Worm (Caenorhabditis elegans): ENCODE measurements around the gene Y9C2UA.1.
A peak's percentile ranks its signal among the peaks of the same experiment; 100 is the strongest.

Gene Y9C2UA.1

DNA sequence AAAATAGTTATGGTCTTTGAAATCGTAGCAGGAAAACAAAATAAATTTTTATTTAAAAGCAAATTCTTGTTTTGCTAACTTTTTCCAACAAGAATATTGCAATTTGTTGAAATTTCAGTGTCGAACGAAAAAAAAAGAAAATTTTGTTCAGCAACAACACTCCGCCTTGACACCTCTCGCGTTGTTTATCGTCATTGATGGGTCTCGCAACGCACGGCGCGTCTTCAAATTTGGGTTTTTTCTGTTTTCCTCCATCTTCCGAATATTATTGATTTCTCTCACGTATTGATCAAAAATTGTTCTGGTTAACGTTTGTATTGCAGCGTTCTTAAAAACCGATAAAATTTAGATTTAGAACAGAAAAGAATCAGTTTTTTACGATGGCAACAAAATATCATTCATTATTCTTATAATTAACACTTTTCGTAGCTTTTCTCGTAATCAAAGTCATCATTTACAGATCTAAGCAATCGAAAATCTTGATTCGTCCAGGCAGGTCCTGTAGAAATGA lies 30.1 kb downstream of the Y9C2UA.1 start, which contains the start of gene dpl-1 (continued):
- no peak for TF ChIP-seq zip-4 (GFP tag; optimal IDR thresholded peaks at IDR 0.05)
- TF ChIP-seq C34B4.2 (tag; optimal IDR thresholded peaks at IDR 0.05): no peak
- TF ChIP-seq ceh-82 (tag; optimal IDR thresholded peaks at IDR 0.05): peak in 1 of 3 experiments; percentile 26
- TF ChIP-seq nhr-71 (tag; optimal IDR thresholded peaks at IDR 0.05): peak; percentile 46
- TF ChIP-seq aly-2 (tag; optimal IDR thresholded peaks at IDR 0.05): no peak
- TF ChIP-seq ceh-8 (GFP tag; optimal IDR thresholded peaks at IDR 0.05): no peak
- no peak for TF ChIP-seq egl-13 (tag; optimal IDR thresholded peaks at IDR 0.05)
- TF ChIP-seq nhr-90 (tag; optimal IDR thresholded peaks at IDR 0.05; ENCODE audit: poor library complexity): no peak
- no peak for TF ChIP-seq hlh-4 (tag; optimal IDR thresholded peaks at IDR 0.05)
- TF ChIP-seq nhr-12 (tag; optimal IDR thresholded peaks at IDR 0.05): no peak
- TF ChIP-seq xbp-1 (tag; optimal IDR thresholded peaks at IDR 0.05): peak; percentile 23
- peak in 1 of 2 experiments; percentile 44 for TF ChIP-seq mdl-1 (tag; optimal IDR thresholded peaks at IDR 0.05)
- TF ChIP-seq egl-27 (tag; optimal IDR thresholded peaks at IDR 0.05): no peak
- TF ChIP-seq hlh-17 (GFP tag; optimal IDR thresholded peaks at IDR 0.05; ENCODE audit: borderline replicate concordance): no peak
- TF ChIP-seq nhr-28 (tag; optimal IDR thresholded peaks at IDR 0.05): no peak
- peak; percentile 10 for TF ChIP-seq nhr-20 (tag; optimal IDR thresholded peaks at IDR 0.05)
- peak; percentile 59 for TF ChIP-seq C16A3.4 (tag; optimal IDR thresholded peaks at IDR 0.05)
- TF ChIP-seq snpc-4 (tag; optimal IDR thresholded peaks at IDR 0.05): no peak
- no peak for TF ChIP-seq fkh-10 (GFP tag; optimal IDR thresholded peaks at IDR 0.05)
- TF ChIP-seq dpl-1 (GFP tag; optimal IDR thresholded peaks at IDR 0.05): peak in 1 of 3 experiments; percentile 82
- TF ChIP-seq tlp-1 (tag; optimal IDR thresholded peaks at IDR 0.05): no peak
- no peak for TF ChIP-seq pag-3 (tag; optimal IDR thresholded peaks at IDR 0.05; ENCODE audit: borderline replicate concordance, insufficient read depth)
- TF ChIP-seq F16B12.6 (tag; optimal IDR thresholded peaks at IDR 0.05): peak; percentile 31
- peak; percentile 73 to 95 for TF ChIP-seq lin-35 (GFP tag; optimal IDR thresholded peaks at IDR 0.05)
- no peak for TF ChIP-seq lin-14 (GFP tag; optimal IDR thresholded peaks at IDR 0.05)
- no peak for TF ChIP-seq fos-1 (tag; optimal IDR thresholded peaks at IDR 0.05)
- TF ChIP-seq lsy-2 (tag; optimal IDR thresholded peaks at IDR 0.05): peak in 1 of 2 experiments; percentile 77
- TF ChIP-seq ceh-88 (GFP tag; IDR thresholded peaks at IDR 0.05): no peak
- TF ChIP-seq C04F5.9 (tag; optimal IDR thresholded peaks at IDR 0.05): no peak
- TF ChIP-seq tbx-2 (tag; optimal IDR thresholded peaks at IDR 0.05): peak; percentile 34
- TF ChIP-seq lin-13 (GFP tag; optimal IDR thresholded peaks at IDR 0.05): peak; percentile 23
- no peak for TF ChIP-seq fkh-4 (tag; optimal IDR thresholded peaks at IDR 0.05; ENCODE audit: borderline replicate concordance)
- TF ChIP-seq zag-1 (tag; optimal IDR thresholded peaks at IDR 0.05): no peak
- TF ChIP-seq grh-1 (GFP tag; IDR thresholded peaks at IDR 0.05): no peak
- no peak for TF ChIP-seq pax-3 (tag; optimal IDR thresholded peaks at IDR 0.05)
- no peak for TF ChIP-seq irx-1 (tag; optimal IDR thresholded peaks at IDR 0.05)
- peak; percentile 58 to 86 for TF ChIP-seq efl-1 (optimal IDR thresholded peaks at IDR 0.05)
- TF ChIP-seq efl-1 (GFP tag; optimal IDR thresholded peaks at IDR 0.05 in 1 of 2): peak; percentile 85 to 98
- TF ChIP-seq mab-9 (GFP tag; IDR thresholded peaks at IDR 0.05): no peak
- TF ChIP-seq Y116A8C.19 (tag; optimal IDR thresholded peaks at IDR 0.05; ENCODE audit: borderline replicate concordance): no peak
- TF ChIP-seq nhr-11 (tag; optimal IDR thresholded peaks at IDR 0.05): no peak
- TF ChIP-seq nhr-47 (tag; optimal IDR thresholded peaks at IDR 0.05): peak; percentile 19
- TF ChIP-seq unc-62 (GFP tag; optimal IDR thresholded peaks at IDR 0.05): no peak
- TF ChIP-seq nhr-76 (tag; optimal IDR thresholded peaks at IDR 0.05): no peak
- no peak for TF ChIP-seq unc-86 (tag; optimal IDR thresholded peaks at IDR 0.05)
- no peak for TF ChIP-seq ztf-11 (tag; optimal IDR thresholded peaks at IDR 0.05)
- peak; percentile 49 for TF ChIP-seq nhr-85 (tag)
- no peak for TF ChIP-seq ceh-90 (tag; optimal IDR thresholded peaks at IDR 0.05)
- no peak for TF ChIP-seq mef-2 (tag; optimal IDR thresholded peaks at IDR 0.05)
- no peak for TF ChIP-seq sup-37 (GFP tag; optimal IDR thresholded peaks at IDR 0.05)
- TF ChIP-seq lir-3 (tag; optimal IDR thresholded peaks at IDR 0.05; ENCODE audit: poor library complexity): no peak
- no peak for TF ChIP-seq dsc-1 (tag; optimal IDR thresholded peaks at IDR 0.05)
